Worm (Caenorhabditis elegans) whole organism, L1 larva: ENCODE measurements around the gene dat-1.

ENCODE experiments used
- aly-2 ChIP-seq: fragments of 150-350 bp; optimal IDR thresholded peaks from 2 replicates; lab custom pipeline; 2014; ENCODE audit warnings: missing biosample characterization, missing genetic modification characterization
- egl-27 ChIP-seq, 2 experiments: fragments of 150-350 bp in 1 of 2; sonication (generic microtip); optimal IDR thresholded peaks; 3 replicates each; lab custom pipeline; 2017 to 2018; ENCODE audit warnings: missing biosample characterization in 2 of 2, missing genetic modification characterization in 2 of 2, missing genetic modification reagents in 2 of 2
- elt-3 ChIP-seq, 6 experiments: fragments of 150-350 bp in 1 of 6; sonication (generic microtip); optimal IDR thresholded peaks; 2 replicates each; lab custom pipeline; 2017 to 2018; ENCODE audit warnings: missing biosample characterization in 6 of 6, missing genetic modification characterization in 6 of 6, inconsistent platforms in 1 of 6
- lsy-2 ChIP-seq, 2 experiments: fragments of 150-350 bp; optimal IDR thresholded peaks; 2 replicates each; lab custom pipeline; 2014; ENCODE audit warnings: missing biosample characterization in 2 of 2, missing genetic modification characterization in 2 of 2
- mdl-1 ChIP-seq, 2 experiments: fragments of 150-350 bp; optimal IDR thresholded peaks; 2 replicates each; lab custom pipeline; 2014 to 2017; ENCODE audit warnings: missing biosample characterization in 2 of 2, missing genetic modification characterization in 2 of 2, inconsistent platforms in 1 of 2
- nhr-28 ChIP-seq: fragments of 150-350 bp; optimal IDR thresholded peaks from 2 replicates; lab custom pipeline; 2014; ENCODE audit warnings: missing biosample characterization, missing genetic modification characterization
- unc-86 ChIP-seq: sonication (generic microtip); optimal IDR thresholded peaks from 2 replicates; lab custom pipeline; 2016; ENCODE audit warnings: missing genetic modification characterization, missing compliant biosample characterization
- zag-1 ChIP-seq: fragments of 150-350 bp; optimal IDR thresholded peaks from 2 replicates; lab custom pipeline; 2014; ENCODE audit warnings: missing biosample characterization, missing genetic modification characterization
- ztf-11 ChIP-seq, 2 experiments: sonication (generic microtip); optimal IDR thresholded peaks; 2 replicates each; lab custom pipeline; 2016 to 2017; ENCODE audit warnings: missing genetic modification characterization in 2 of 2, missing biosample characterization in 1 of 2, missing compliant biosample characterization in 1 of 2

DNA sequence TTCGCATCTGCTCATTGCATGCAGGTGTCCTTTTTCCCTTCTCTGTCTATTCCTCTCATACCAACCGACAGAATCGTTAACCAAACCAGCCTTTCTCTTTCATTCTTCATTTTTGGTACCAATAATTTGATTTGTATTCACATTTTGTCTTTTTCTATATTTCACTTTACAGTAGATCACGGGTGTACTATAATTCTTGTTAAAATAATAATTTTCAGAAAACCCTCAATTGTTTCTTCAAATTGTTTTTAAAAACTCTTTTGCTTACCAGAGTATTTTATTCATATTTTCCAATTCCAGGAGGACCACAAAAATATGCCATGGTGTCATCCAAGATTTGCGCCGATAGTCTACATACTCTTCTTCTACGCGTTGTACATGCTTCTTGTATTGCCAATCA, 8.0 kb downstream of the dat-1 start, which contains the start of gene T02C1.2:
- TF ChIP-seq aly-2 (tag; lab: Kevin White, UChicago): no peak
- TF ChIP-seq lsy-2 (tag; optimal IDR thresholded peaks at IDR 0.05; lab: Kevin White, UChicago): no peak
- TF ChIP-seq zag-1 (tag; lab: Kevin White, UChicago): no peak
- no peak for TF ChIP-seq egl-27 (tag; optimal IDR thresholded peaks at IDR 0.05; lab: Kevin White, UChicago)
- TF ChIP-seq nhr-28 (tag; lab: Kevin White, UChicago): no peak
- no peak for TF ChIP-seq unc-86 (tag; lab: Kevin White, UChicago)
- no peak for TF ChIP-seq elt-3 (tag; optimal IDR thresholded peaks at IDR 0.05; lab: Kevin White, UChicago)
- no peak for TF ChIP-seq mdl-1 (tag; optimal IDR thresholded peaks at IDR 0.05; lab: Kevin White, UChicago)
- no peak for TF ChIP-seq ztf-11 (tag; optimal IDR thresholded peaks at IDR 0.05; lab: Kevin White, UChicago)
